Worm (Caenorhabditis elegans) whole organism, L4 larva: ENCODE data around the gene nas-13.

Source experiments
- F37D6.2 ChIP-seq: sonication (generic microtip); optimal IDR thresholded peaks from 2 replicates; lab custom pipeline; 2016; ENCODE audit warnings: mild to moderate bottlenecking, missing genetic modification characterization, missing compliant biosample characterization
- F44E2.7 ChIP-seq: fragments of 200-800 bp; sonication (Bioruptor generic); IDR thresholded peaks from 2 replicates; pipeline ENCODE4 v2.1.2; 2022; ENCODE audit warnings: missing genetic modification characterization, missing compliant biosample characterization
- R02D3.7 ChIP-seq: fragments of 150-350 bp; sonication (generic microtip); optimal IDR thresholded peaks from 3 replicates; lab custom pipeline; 2014; ENCODE audit warnings: missing biosample characterization, missing genetic modification characterization
- Y105C5A.15 ChIP-seq: fragments of 200-800 bp; sonication (Bioruptor generic); IDR thresholded peaks from 2 replicates; pipeline ENCODE4 v1.3.6; 2022; ENCODE audit warnings: missing genetic modification characterization, missing compliant biosample characterization
- Y75B8A.6 ChIP-seq: fragments of 200-800 bp; sonication (Bioruptor generic); IDR thresholded peaks from 2 replicates; pipeline ENCODE4 v1.3.6; 2022; ENCODE audit warnings: missing genetic modification reagents, missing genetic modification characterization, missing compliant biosample characterization
- ZK337.2 ChIP-seq: fragments of 200-800 bp; sonication (Bioruptor generic); IDR thresholded peaks from 2 replicates; pipeline ENCODE4 v1.3.6; 2022; ENCODE audit warnings: missing genetic modification reagents, missing genetic modification characterization, missing compliant biosample characterization
- ZK546.5 ChIP-seq, 2 experiments: sonication (generic microtip); optimal IDR thresholded peaks; 2 replicates each; lab custom pipeline; 2017; ENCODE audit warnings: missing biosample characterization in 2 of 2, missing genetic modification characterization in 2 of 2
- aly-2 ChIP-seq: sonication (generic microtip); optimal IDR thresholded peaks from 2 replicates; lab custom pipeline; 2018; ENCODE audit warnings: missing biosample characterization, missing genetic modification characterization
- arid-1 ChIP-seq: fragments of 200-800 bp; sonication (Bioruptor generic); conservative IDR thresholded peaks from 2 replicates; pipeline ENCODE4 v1.3.6; 2022; ENCODE audit warnings: missing genetic modification reagents, missing genetic modification characterization, missing compliant biosample characterization
- ceh-44 ChIP-seq: fragments of 200-800 bp; sonication (Bioruptor generic); IDR thresholded peaks from 2 replicates; pipeline ENCODE4 v1.3.6; 2022; ENCODE audit warnings: missing genetic modification reagents, missing genetic modification characterization, missing compliant biosample characterization
- ceh-82 ChIP-seq: sonication (generic microtip); optimal IDR thresholded peaks from 2 replicates; lab custom pipeline; 2017; ENCODE audit warnings: missing biosample characterization, missing genetic modification characterization
- ces-1 ChIP-seq: fragments of 150-350 bp; sonication (generic microtip); optimal IDR thresholded peaks from 4 replicates; lab custom pipeline; 2014; ENCODE audit warnings: missing biosample characterization, missing genetic modification reagents, missing genetic modification characterization
- cey-2 ChIP-seq: sonication (generic microtip); optimal IDR thresholded peaks from 3 replicates; lab custom pipeline; 2017; ENCODE audit warnings: missing genetic modification characterization, mild to moderate bottlenecking, missing compliant biosample characterization, antibody characterized with exemption, borderline replicate concordance; ENCODE audit not compliant: insufficient read depth
- ctbp-1 ChIP-seq: fragments of 200-800 bp; sonication (Bioruptor generic); IDR thresholded peaks from 2 replicates; pipeline ENCODE4 v1.3.6; 2022; ENCODE audit warnings: missing genetic modification reagents, missing genetic modification characterization, missing compliant biosample characterization
- dmd-6 ChIP-seq: fragments of 200-800 bp; sonication (Bioruptor generic); IDR thresholded peaks from 2 replicates; pipeline ENCODE4 v1.3.6; 2022; ENCODE audit warnings: missing genetic modification reagents, missing genetic modification characterization, missing compliant biosample characterization
- dmd-9 ChIP-seq: fragments of 200-800 bp; sonication (Bioruptor generic); IDR thresholded peaks from 2 replicates; pipeline ENCODE4 v1.3.6; 2022; ENCODE audit warnings: missing genetic modification reagents, missing genetic modification characterization, missing compliant biosample characterization
- dve-1 ChIP-seq: sonication (generic microtip); optimal IDR thresholded peaks from 2 replicates; lab custom pipeline; 2017; ENCODE audit warnings: antibody characterized with exemption, mild to moderate bottlenecking, missing genetic modification characterization, missing compliant biosample characterization; ENCODE audit not compliant: insufficient read depth
- fkh-10 ChIP-seq: fragments of 150-350 bp; optimal IDR thresholded peaks from 2 replicates; lab custom pipeline; 2014; ENCODE audit warnings: missing biosample characterization, missing genetic modification reagents, missing genetic modification characterization
- hif-1 ChIP-seq, 2 experiments: sonication (generic microtip); optimal IDR thresholded peaks; 2 replicates each; lab custom pipeline; 2016 to 2017; ENCODE audit warnings: missing compliant biosample characterization in 2 of 2, missing genetic modification characterization in 2 of 2, missing genetic modification reagents in 2 of 2, missing genotype in 2 of 2, mild to moderate bottlenecking in 1 of 2
- hlh-11 ChIP-seq: fragments of 200-800 bp; sonication (Bioruptor generic); optimal IDR thresholded peaks from 2 replicates; lab custom pipeline; 2018; ENCODE audit warnings: mild to moderate bottlenecking, missing genetic modification characterization, missing compliant biosample characterization
- hmg-1.1 ChIP-seq: fragments of 200-800 bp; sonication (Bioruptor generic); IDR thresholded peaks from 2 replicates; pipeline ENCODE4 v1.3.6; 2022; ENCODE audit warnings: missing genetic modification reagents, missing genetic modification characterization, missing compliant biosample characterization
- lin-1 ChIP-seq: fragments of 200-800 bp; sonication (Bioruptor generic); IDR thresholded peaks from 2 replicates; pipeline ENCODE4 v1.3.6; 2022; ENCODE audit warnings: missing genetic modification reagents, missing genetic modification characterization, missing compliant biosample characterization
- lin-15B ChIP-seq: fragments of 150-350 bp; sonication (generic microtip); optimal IDR thresholded peaks from 3 replicates; lab custom pipeline; 2014; ENCODE audit warnings: missing biosample characterization, missing genetic modification characterization
- lir-3 ChIP-seq: sonication (generic microtip); optimal IDR thresholded peaks from 2 replicates; lab custom pipeline; 2016; ENCODE audit warnings: mild to moderate bottlenecking, missing genetic modification characterization, missing compliant biosample characterization
- lsy-2 ChIP-seq, 2 experiments: fragments of 150-350 bp in 1 of 2; sonication (generic microtip) in 1 of 2; optimal IDR thresholded peaks; 2 replicates each; lab custom pipeline; 2014 to 2017; ENCODE audit warnings: missing biosample characterization in 2 of 2, missing genetic modification characterization in 2 of 2
- madf-5 ChIP-seq, 2 experiments: fragments of 200-800 bp; sonication (Bioruptor generic); IDR thresholded peaks; 2 replicates each; pipeline ENCODE4 v1.3.6; 2022; ENCODE audit warnings: missing compliant biosample characterization in 2 of 2, missing genetic modification characterization in 2 of 2
- mdt-29 ChIP-seq: fragments of 200-800 bp; sonication (Bioruptor generic); IDR thresholded peaks from 2 replicates; pipeline ENCODE4 v1.3.6; 2022; ENCODE audit warnings: missing genetic modification reagents, missing genetic modification characterization, missing compliant biosample characterization
- mxl-2 ChIP-seq: fragments of 200-800 bp; sonication (Bioruptor generic); conservative IDR thresholded peaks from 2 replicates; pipeline ENCODE4 v1.3.6; 2022; ENCODE audit warnings: missing genetic modification reagents, missing genetic modification characterization, missing compliant biosample characterization
- mxl-3 ChIP-seq: fragments of 200-800 bp; sonication (Bioruptor generic); optimal IDR thresholded peaks from 2 replicates; lab custom pipeline; 2018; ENCODE audit warnings: mild to moderate bottlenecking, missing genetic modification characterization, missing compliant biosample characterization
- nhr-111 ChIP-seq: fragments of 200-800 bp; sonication (Bioruptor generic); optimal IDR thresholded peaks from 2 replicates; lab custom pipeline; 2018; ENCODE audit warnings: mild to moderate bottlenecking, missing genetic modification characterization, missing compliant biosample characterization
- nhr-237 ChIP-seq: sonication (generic microtip); optimal IDR thresholded peaks from 2 replicates; lab custom pipeline; 2017; ENCODE audit warnings: missing biosample characterization, missing genetic modification characterization
- nhr-48 ChIP-seq: sonication (generic microtip); optimal IDR thresholded peaks from 2 replicates; lab custom pipeline; 2016; ENCODE audit warnings: mild to moderate bottlenecking, missing genetic modification characterization, missing compliant biosample characterization
- nhr-76 ChIP-seq: fragments of 150-350 bp; optimal IDR thresholded peaks from 2 replicates; lab custom pipeline; 2014; ENCODE audit warnings: missing biosample characterization, missing genetic modification characterization
- nhr-77 ChIP-seq: fragments of 150-350 bp; optimal IDR thresholded peaks from 2 replicates; lab custom pipeline; 2014; ENCODE audit warnings: missing biosample characterization, missing genetic modification characterization
- php-3 ChIP-seq: fragments of 200-800 bp; sonication (Bioruptor generic); IDR thresholded peaks from 2 replicates; pipeline ENCODE4 v1.3.6; 2022; ENCODE audit warnings: missing genetic modification reagents, missing genetic modification characterization, missing compliant biosample characterization
- rbr-2 ChIP-seq: sonication (generic microtip); optimal IDR thresholded peaks from 2 replicates; lab custom pipeline; 2016; ENCODE audit warnings: missing genotype, missing genetic modification characterization, missing compliant biosample characterization
- saeg-2 ChIP-seq: fragments of 200-800 bp; sonication (Bioruptor generic); IDR thresholded peaks from 2 replicates; pipeline ENCODE4 v1.3.6; 2022; ENCODE audit warnings: missing genetic modification reagents, missing genetic modification characterization, missing compliant biosample characterization
- set-16 ChIP-seq: fragments of 200-800 bp; sonication (Bioruptor generic); IDR thresholded peaks from 2 replicates; pipeline ENCODE4 v1.3.6; 2022; ENCODE audit warnings: missing genetic modification reagents, missing genetic modification characterization, missing compliant biosample characterization
- spr-3 ChIP-seq: fragments of 200-800 bp; sonication (Bioruptor generic); optimal IDR thresholded peaks from 2 replicates; lab custom pipeline; 2018; ENCODE audit warnings: mild to moderate bottlenecking, missing genetic modification characterization, missing compliant biosample characterization
- tag-97 ChIP-seq: fragments of 200-800 bp; sonication (Bioruptor generic); IDR thresholded peaks from 2 replicates; pipeline ENCODE4 v1.3.6; 2022; ENCODE audit warnings: missing genetic modification characterization, missing compliant biosample characterization
- unc-130 ChIP-seq: sonication (generic microtip); optimal IDR thresholded peaks from 2 replicates; lab custom pipeline; 2016; ENCODE audit warnings: missing genetic modification reagents, missing genetic modification characterization, missing compliant biosample characterization
- unc-62 ChIP-seq, 3 experiments: fragments of 150-350 bp in 1 of 3; sonication (generic microtip); optimal IDR thresholded peaks in 2 of 3; peaks in 1 of 3; 1 replicate in 1 of 3; 2 replicates in 2 of 3; lab custom pipeline; 2014 to 2017; ENCODE audit warnings: missing biosample characterization in 3 of 3, missing genetic modification characterization in 3 of 3, missing genetic modification reagents in 3 of 3, missing genotype in 1 of 3
- vab-7 ChIP-seq: fragments of 200-800 bp; sonication (Bioruptor generic); IDR thresholded peaks from 2 replicates; pipeline ENCODE4 v1.3.6; 2022; ENCODE audit warnings: missing genetic modification reagents, missing genetic modification characterization, missing compliant biosample characterization
- zip-2 ChIP-seq: fragments of 150-350 bp; optimal IDR thresholded peaks from 2 replicates; lab custom pipeline; 2014; ENCODE audit warnings: missing biosample characterization, missing genetic modification characterization
- ztf-7 ChIP-seq: fragments of 150-350 bp; optimal IDR thresholded peaks from 2 replicates; lab custom pipeline; 2014; ENCODE audit warnings: missing biosample characterization, missing genetic modification characterization

The nas-13 gene

DNA sequence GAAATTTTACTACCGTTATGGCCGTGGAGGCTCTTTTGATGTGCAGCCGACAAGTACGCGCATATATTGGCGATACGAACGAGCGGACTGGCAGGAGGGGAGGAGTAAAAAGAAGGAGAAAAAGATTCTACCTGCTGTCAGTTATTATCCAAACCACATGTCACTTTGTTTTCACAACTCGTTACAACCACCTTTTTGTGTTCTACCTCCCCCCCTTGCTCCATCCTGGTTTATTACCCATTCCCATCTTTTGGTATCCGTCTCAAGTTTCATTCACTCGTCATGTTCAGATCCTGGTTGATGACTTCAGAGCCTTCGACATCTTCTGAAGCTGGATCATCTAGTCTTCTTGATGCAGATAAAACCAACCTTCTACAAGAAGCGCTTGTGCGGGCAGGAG, 20.4 kb downstream of the nas-13 start, which contains the start of gene psa-3:
Gene psa-3, plus strand, starts transcription at position 301 of the 400 bp plus-strand sequence.
- TF ChIP-seq tag-97 (GFP tag; lab: Robert Waterston, UW) (no peak), hlh-11 (tag; lab: Kevin White, UChicago) (no peak), hif-1 (tag; optimal IDR thresholded peaks at IDR 0.05; lab: Kevin White, UChicago) (no peak), lin-15B (tag; lab: Kevin White, UChicago) (no peak), lin-1 (GFP tag; lab: Robert Waterston, UW) (no peak), dmd-9 (no peak), php-3 (no peak), nhr-111 (GFP tag; lab: Kevin White, UChicago) (no peak), madf-5 (GFP tag; IDR thresholded peaks at IDR 0.05; lab: Robert Waterston, UW) (no peak), nhr-76 (tag; lab: Kevin White, UChicago) (no peak), mxl-2 (GFP tag; lab: Robert Waterston, UW) (no peak)

ce11 chrX:15395723-15396122, 32.3 kb downstream of the nas-13 start:
- TF ChIP-seq lir-3 (tag; lab: Kevin White, UChicago) (no peak), php-3 (no peak), dmd-6 (no peak), Y75B8A.6 (GFP tag; lab: Robert Waterston, UW) (no peak), mdt-29 (no peak), vab-7 (GFP tag; lab: Robert Waterston, UW) (no peak), Y105C5A.15 (GFP tag; lab: Robert Waterston, UW) (no peak), ctbp-1 (GFP tag; lab: Robert Waterston, UW) (peak; percentile 69), mxl-2 (GFP tag; lab: Robert Waterston, UW) (no peak), cey-2 (tag; lab: Kevin White, UChicago) (no peak), hlh-11 (tag; lab: Kevin White, UChicago) (peak; percentile 21), set-16 (0 out of 2 replicates have a peak, but pooled peaks have one; percentile 26), mxl-3 (GFP tag; lab: Kevin White, UChicago) (no peak), unc-130 (no peak), lsy-2 (tag; optimal IDR thresholded peaks at IDR 0.05; lab: Kevin White, UChicago) (peak in 1 of 2 experiments; percentile 23), ces-1 (GFP tag; lab: Kevin White, UChicago) (peak; percentile 71), hmg-1.1 (GFP tag; lab: Robert Waterston, UW) (no peak), spr-3 (no peak), unc-62 (GFP tag; optimal IDR thresholded peaks at IDR 0.05 in 1 of 2; lab: Kevin White, UChicago) (peak in 1 of 2 experiments; percentile 40), unc-62 (tag; optimal IDR thresholded peaks at IDR 0.05; lab: Kevin White, UChicago) (no peak), ceh-44 (GFP tag; lab: Robert Waterston, UW) (no peak)

ce11 chrX:15392672-15393071, 35.4 kb downstream of the nas-13 start:
- TF ChIP-seq madf-5 (GFP tag; IDR thresholded peaks at IDR 0.05; lab: Robert Waterston, UW) (0 out of 4 replicates have a peak, but pooled peaks of 1 of the 2 experiments have one; percentile 18), fkh-10 (GFP tag; lab: Kevin White, UChicago) (no peak), tag-97 (GFP tag; lab: Robert Waterston, UW) (peak; percentile 64; the same call in 1 of the 2 replicates)

DNA sequence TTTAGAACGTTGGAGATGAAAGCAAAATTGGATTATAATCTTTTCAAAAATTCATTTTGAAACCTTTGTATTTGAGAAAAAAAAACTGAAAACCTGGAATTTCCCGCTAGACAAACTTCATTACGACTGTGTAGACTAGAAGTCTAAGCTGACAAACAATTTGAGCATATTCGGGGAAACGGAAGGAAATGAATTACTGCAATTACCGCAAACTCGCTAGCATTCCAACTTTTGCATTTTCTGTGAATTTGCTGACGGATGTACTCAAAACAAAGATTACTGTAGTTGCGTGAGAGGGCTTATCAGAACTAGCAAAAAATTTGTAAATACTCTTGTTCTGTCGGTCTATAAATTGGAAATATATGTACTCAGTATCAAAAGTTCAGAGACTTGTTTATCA, 38.2 kb downstream of the nas-13 start:
- no peak for TF ChIP-seq ZK337.2 (GFP tag; lab: Robert Waterston, UW)
- no peak for TF ChIP-seq saeg-2 (GFP tag; lab: Robert Waterston, UW)
- no peak for TF ChIP-seq ZK546.5 (tag; optimal IDR thresholded peaks at IDR 0.05; lab: Kevin White, UChicago)
- no peak for TF ChIP-seq cey-2 (tag; lab: Kevin White, UChicago)
- TF ChIP-seq nhr-77, result no peak
- TF ChIP-seq zip-2, result no peak
- TF ChIP-seq R02D3.7 (tag; lab: Kevin White, UChicago), result no peak
- TF ChIP-seq aly-2 (tag; lab: Kevin White, UChicago), result no peak
- TF ChIP-seq F44E2.7, result no peak
- no peak for TF ChIP-seq nhr-237 (tag; lab: Kevin White, UChicago)
- no peak for TF ChIP-seq madf-5 (GFP tag; IDR thresholded peaks at IDR 0.05; lab: Robert Waterston, UW)
- no peak for TF ChIP-seq dmd-6
- no peak for TF ChIP-seq ceh-82 (tag; lab: Kevin White, UChicago)
- TF ChIP-seq ces-1 (GFP tag; lab: Kevin White, UChicago), result peak; percentile 19
- no peak for TF ChIP-seq spr-3
- TF ChIP-seq arid-1 (GFP tag; lab: Robert Waterston, UW), result no peak
- no peak for TF ChIP-seq ztf-7
- no peak for TF ChIP-seq nhr-48
- TF ChIP-seq dve-1 (tag; lab: Kevin White, UChicago), result no peak
- no peak for TF ChIP-seq F37D6.2
- no peak for TF ChIP-seq rbr-2 (tag; lab: Kevin White, UChicago)
